Worm (Caenorhabditis elegans) whole organism, young adult: ENCODE data around the gene hot-7.

ENCODE experiments used
- B0019.2 ChIP-seq: fragments of 200-800 bp; sonication (Bioruptor generic); conservative IDR thresholded peaks from 2 replicates; pipeline ENCODE4 v1.3.6; 2022; ENCODE audit warnings: missing genetic modification reagents, missing genetic modification characterization, missing compliant biosample characterization
- B0261.1 ChIP-seq: sonication (generic microtip); optimal IDR thresholded peaks from 2 replicates; lab custom pipeline; 2016; ENCODE audit warnings: mild to moderate bottlenecking, missing genetic modification characterization, moderate library complexity, missing compliant biosample characterization
- B0336.3 ChIP-seq: fragments of 200-800 bp; sonication (Bioruptor generic); IDR thresholded peaks from 2 replicates; pipeline ENCODE4 v1.3.6; 2022; ENCODE audit warnings: missing genetic modification characterization, missing compliant biosample characterization
- C06A6.2 ChIP-seq: fragments of 200-800 bp; sonication (Bioruptor generic); conservative IDR thresholded peaks from 2 replicates; pipeline ENCODE4 v1.3.6; 2022; ENCODE audit warnings: missing genetic modification characterization, missing compliant biosample characterization
- D2030.7 ChIP-seq: fragments of 200-800 bp; sonication (Bioruptor generic); IDR thresholded peaks from 2 replicates; pipeline ENCODE4 v1.3.6; 2022; ENCODE audit warnings: missing genetic modification reagents, missing genetic modification characterization, missing compliant biosample characterization
- F33H1.4 ChIP-seq: fragments of 200-800 bp; sonication (Bioruptor generic); IDR thresholded peaks from 2 replicates; pipeline ENCODE4 v1.3.6; 2022; ENCODE audit warnings: missing genetic modification reagents, missing genetic modification characterization, missing compliant biosample characterization
- F52B5.7 ChIP-seq: sonication (generic microtip); optimal IDR thresholded peaks from 2 replicates; lab custom pipeline; 2016; ENCODE audit warnings: mild to moderate bottlenecking, missing genetic modification characterization, missing compliant biosample characterization
- Y53F4B.3 ChIP-seq: fragments of 200-800 bp; sonication (Bioruptor generic); IDR thresholded peaks from 2 replicates; pipeline ENCODE4 v1.3.6; 2022; ENCODE audit warnings: missing genetic modification reagents, missing genetic modification characterization, missing compliant biosample characterization
- Y53G8AR.9 ChIP-seq: fragments of 200-800 bp; sonication (Bioruptor generic); conservative IDR thresholded peaks from 2 replicates; pipeline ENCODE4 v1.3.6; 2022; ENCODE audit warnings: missing genetic modification reagents, missing genetic modification characterization, missing compliant biosample characterization
- Y56A3A.18 ChIP-seq: fragments of 200-800 bp; sonication (Bioruptor generic); IDR thresholded peaks from 2 replicates; pipeline ENCODE4 v1.3.6; 2022; ENCODE audit warnings: missing genetic modification reagents, missing genetic modification characterization, missing compliant biosample characterization
- Y67H2A.10 ChIP-seq: fragments of 200-800 bp; sonication (Bioruptor generic); conservative IDR thresholded peaks from 2 replicates; pipeline ENCODE4 v1.3.6; 2022; ENCODE audit warnings: missing genetic modification reagents, missing genetic modification characterization, missing compliant biosample characterization
- Y79H2A.3 ChIP-seq: fragments of 200-800 bp; sonication (Bioruptor generic); conservative IDR thresholded peaks from 2 replicates; pipeline ENCODE4 v1.3.6; 2022; ENCODE audit warnings: missing genetic modification reagents, missing genetic modification characterization, missing compliant biosample characterization
- ZK185.1 ChIP-seq: sonication (generic microtip); optimal IDR thresholded peaks from 2 replicates; lab custom pipeline; 2016; ENCODE audit warnings: mild to moderate bottlenecking, missing genetic modification characterization, missing compliant biosample characterization; ENCODE audit not compliant: poor library complexity, severe bottlenecking
- aptf-3 ChIP-seq: fragments of 200-800 bp; sonication (Bioruptor generic); IDR thresholded peaks from 2 replicates; pipeline ENCODE4 v1.3.6; 2022; ENCODE audit warnings: missing genetic modification characterization, missing compliant biosample characterization
- atf-7 ChIP-seq: sonication (generic microtip); optimal IDR thresholded peaks from 2 replicates; lab custom pipeline; 2017; ENCODE audit warnings: mild to moderate bottlenecking, missing genetic modification characterization, missing compliant biosample characterization
- athp-1 ChIP-seq: sonication (generic microtip); optimal IDR thresholded peaks from 2 replicates; lab custom pipeline; 2017; ENCODE audit warnings: mild to moderate bottlenecking, missing genetic modification characterization, missing compliant biosample characterization
- bed-1 ChIP-seq: fragments of 200-800 bp; sonication (Bioruptor generic); IDR thresholded peaks from 2 replicates; pipeline ENCODE4 v1.3.6; 2022; ENCODE audit warnings: missing genetic modification reagents, missing genetic modification characterization, missing compliant biosample characterization
- cebp-2 ChIP-seq: fragments of 200-800 bp; sonication (Bioruptor generic); IDR thresholded peaks from 2 replicates; pipeline ENCODE4 v1.3.6; 2022; ENCODE audit warnings: missing genetic modification characterization, missing compliant biosample characterization
- ceh-40 ChIP-seq: fragments of 200-800 bp; sonication (Bioruptor generic); IDR thresholded peaks from 2 replicates; pipeline ENCODE4 v1.3.6; 2022; ENCODE audit warnings: missing genetic modification characterization, missing compliant biosample characterization
- ceh-58 ChIP-seq: fragments of 200-800 bp; sonication (Bioruptor generic); IDR thresholded peaks from 2 replicates; pipeline ENCODE4 v1.3.6; 2022; ENCODE audit warnings: missing genetic modification characterization, missing compliant biosample characterization
- ceh-79 ChIP-seq: sonication (generic microtip); optimal IDR thresholded peaks from 2 replicates; lab custom pipeline; 2017; ENCODE audit warnings: mild to moderate bottlenecking, missing genetic modification characterization, missing compliant biosample characterization
- chd-7 ChIP-seq: sonication (generic microtip); optimal IDR thresholded peaks from 2 replicates; lab custom pipeline; 2016; ENCODE audit warnings: mild to moderate bottlenecking, missing genetic modification characterization, moderate library complexity, missing compliant biosample characterization
- dpl-1 ChIP-seq: fragments of 150-350 bp; optimal IDR thresholded peaks from 2 replicates; lab custom pipeline; 2014; ENCODE audit warnings: missing biosample characterization, missing genetic modification reagents, missing genetic modification characterization
- egl-18 ChIP-seq: fragments of 200-800 bp; sonication (Bioruptor generic); IDR thresholded peaks from 2 replicates; pipeline ENCODE4 v1.3.6; 2022; ENCODE audit warnings: missing genetic modification reagents, missing genetic modification characterization, missing compliant biosample characterization
- ekl-4 ChIP-seq: fragments of 200-800 bp; sonication (Bioruptor generic); IDR thresholded peaks from 2 replicates; pipeline ENCODE4 v1.3.6; 2022; ENCODE audit warnings: missing genetic modification reagents, missing genetic modification characterization, missing compliant biosample characterization
- ets-4 ChIP-seq: fragments of 200-800 bp; sonication (Bioruptor generic); optimal IDR thresholded peaks from 2 replicates; lab custom pipeline; 2018; ENCODE audit warnings: mild to moderate bottlenecking, missing genetic modification characterization, missing compliant biosample characterization
- fkh-3 ChIP-seq: sonication (generic microtip); optimal IDR thresholded peaks from 2 replicates; lab custom pipeline; 2016; ENCODE audit warnings: mild to moderate bottlenecking, missing genetic modification characterization, missing compliant biosample characterization
- hmg-1.2 ChIP-seq: fragments of 200-800 bp; sonication (Bioruptor generic); IDR thresholded peaks from 2 replicates; pipeline ENCODE4 v1.3.6; 2022; ENCODE audit warnings: missing genetic modification reagents, missing genetic modification characterization, missing compliant biosample characterization
- hmg-20 ChIP-seq: fragments of 200-800 bp; sonication (Bioruptor generic); IDR thresholded peaks from 2 replicates; pipeline ENCODE4 v1.3.6; 2022; ENCODE audit warnings: missing genetic modification reagents, missing genetic modification characterization, missing compliant biosample characterization
- hrde-1 ChIP-seq: sonication (generic microtip); optimal IDR thresholded peaks from 2 replicates; lab custom pipeline; 2016; ENCODE audit warnings: missing genetic modification characterization, mild to moderate bottlenecking, missing compliant biosample characterization, moderate library complexity, missing genotype, missing genetic modification reagents, borderline replicate concordance
- lin-26 ChIP-seq: fragments of 200-800 bp; sonication (Bioruptor generic); IDR thresholded peaks from 2 replicates; pipeline ENCODE4 v1.3.6; 2022; ENCODE audit warnings: missing genetic modification reagents, missing genetic modification characterization, missing compliant biosample characterization
- lin-35 ChIP-seq, 3 experiments: fragments of 150-350 bp in 2 of 3; sonication (generic microtip) in 1 of 3; optimal IDR thresholded peaks; 2 replicates each; lab custom pipeline; 2014 to 2018; ENCODE audit warnings: missing biosample characterization in 3 of 3, missing genetic modification characterization in 3 of 3, missing genetic modification reagents in 3 of 3
- lin-40 ChIP-seq: sonication (generic microtip); optimal IDR thresholded peaks from 2 replicates; lab custom pipeline; 2016; ENCODE audit warnings: missing genetic modification characterization, mild to moderate bottlenecking, missing compliant biosample characterization, missing genotype, missing genetic modification reagents
- lin-54 ChIP-seq: fragments of 200-800 bp; sonication (Bioruptor generic); optimal IDR thresholded peaks from 2 replicates; lab custom pipeline; 2018; ENCODE audit warnings: mild to moderate bottlenecking, missing genetic modification characterization, missing compliant biosample characterization
- madf-8 ChIP-seq: fragments of 200-800 bp; sonication (Bioruptor generic); conservative IDR thresholded peaks from 2 replicates; pipeline ENCODE4 v1.3.6; 2022; ENCODE audit warnings: missing genetic modification reagents, missing genetic modification characterization, missing compliant biosample characterization
- mcd-1 ChIP-seq: fragments of 200-800 bp; sonication (Bioruptor generic); IDR thresholded peaks from 2 replicates; pipeline ENCODE4 v1.3.6; 2022; ENCODE audit warnings: missing genetic modification reagents, missing genetic modification characterization, missing compliant biosample characterization
- nfya-1 ChIP-seq: sonication (generic microtip); optimal IDR thresholded peaks from 2 replicates; lab custom pipeline; 2017; ENCODE audit warnings: antibody characterized with exemption, missing compliant biosample characterization, missing genetic modification characterization, borderline replicate concordance; ENCODE audit not compliant: insufficient read depth
- nhr-120 ChIP-seq: fragments of 200-800 bp; sonication (Bioruptor generic); IDR thresholded peaks from 2 replicates; pipeline ENCODE4 v1.3.6; 2022; ENCODE audit warnings: missing genetic modification characterization, missing compliant biosample characterization
- rpc-1 ChIP-seq, 2 experiments: fragments of 150-350 bp in 1 of 2; sonication (generic microtip) in 1 of 2; optimal IDR thresholded peaks; 2 replicates each; lab custom pipeline; 2014 to 2018; ENCODE audit warnings: missing biosample characterization in 1 of 2, missing genetic modification characterization in 1 of 2, missing genetic modification reagents in 1 of 2, missing genotype in 1 of 2
- snpc-1.3 ChIP-seq: sonication (generic microtip); optimal IDR thresholded peaks from 2 replicates; lab custom pipeline; 2017; ENCODE audit warnings: missing genetic modification characterization, mild to moderate bottlenecking, missing compliant biosample characterization, antibody characterized with exemption, moderate library complexity, missing genotype, missing genetic modification reagents; ENCODE audit not compliant: insufficient read depth
- somi-1 ChIP-seq: fragments of 200-800 bp; sonication (Bioruptor generic); optimal IDR thresholded peaks from 2 replicates; lab custom pipeline; 2018; ENCODE audit warnings: mild to moderate bottlenecking, missing genetic modification characterization, missing compliant biosample characterization
- unc-130 ChIP-seq: sonication (generic microtip); optimal IDR thresholded peaks from 2 replicates; lab custom pipeline; 2016; ENCODE audit warnings: missing genetic modification reagents, missing genetic modification characterization, missing compliant biosample characterization
- ztf-22 ChIP-seq: fragments of 200-800 bp; sonication (Bioruptor generic); optimal IDR thresholded peaks from 2 replicates; lab custom pipeline; 2018; ENCODE audit warnings: mild to moderate bottlenecking, missing genetic modification characterization, moderate library complexity, missing compliant biosample characterization
- ztf-26 ChIP-seq: sonication (generic microtip); optimal IDR thresholded peaks from 2 replicates; lab custom pipeline; 2017; ENCODE audit warnings: missing genetic modification characterization, missing compliant biosample characterization
- ztf-28 ChIP-seq: fragments of 200-800 bp; sonication (Bioruptor generic); IDR thresholded peaks from 2 replicates; pipeline ENCODE4 v1.3.6; 2022; ENCODE audit warnings: missing genetic modification reagents, missing genetic modification characterization, missing compliant biosample characterization
- ztf-3 ChIP-seq: fragments of 200-800 bp; sonication (Bioruptor generic); optimal IDR thresholded peaks from 2 replicates; lab custom pipeline; 2018; ENCODE audit warnings: mild to moderate bottlenecking, missing genetic modification characterization, missing compliant biosample characterization
- ztf-6 ChIP-seq: fragments of 200-800 bp; sonication (Bioruptor generic); IDR thresholded peaks from 2 replicates; pipeline ENCODE4 v1.3.6; 2022; ENCODE audit warnings: missing genetic modification reagents, missing genetic modification characterization, missing compliant biosample characterization

hot-7 gene

DNA sequence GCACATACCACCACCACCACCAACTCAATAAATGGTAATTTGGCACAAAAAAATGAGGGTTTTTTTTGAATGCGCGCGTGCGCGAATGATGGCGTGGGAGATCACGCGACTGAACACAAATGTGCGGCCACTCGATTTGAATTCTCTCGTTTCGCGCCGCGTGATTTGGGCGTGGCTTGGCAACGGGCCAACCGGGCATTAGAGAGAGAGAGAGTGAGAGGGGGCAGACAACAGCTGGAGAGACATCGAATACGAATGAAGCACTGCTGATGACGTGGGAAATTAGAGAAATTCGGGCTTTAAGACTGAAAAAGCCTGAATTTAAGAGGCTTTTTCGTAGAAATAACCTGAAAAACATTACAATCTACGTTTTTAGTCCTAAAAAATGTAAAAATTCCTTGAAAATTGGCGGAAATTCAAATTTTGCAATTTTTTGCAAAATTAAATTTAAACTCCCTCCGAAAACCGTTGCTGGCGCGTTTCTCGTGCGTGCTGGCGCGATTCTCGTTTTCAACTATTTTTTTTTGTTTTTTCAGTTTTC is 40.3 kb downstream of the hot-7 start (continued):
- TF ChIP-seq ztf-28 (GFP tag; lab: Robert Waterston, UW) (peak; percentile 47; the same call in 1 of the 2 replicates), hmg-1.2 (GFP tag; lab: Robert Waterston, UW) (peak; percentile 77), rpc-1 (optimal IDR thresholded peaks at IDR 0.05; lab: Kevin White, UChicago) (no peak), rpc-1 (tag; optimal IDR thresholded peaks at IDR 0.05; lab: Kevin White, UChicago) (no peak), ceh-58 (GFP tag; lab: Robert Waterston, UW) (peak; percentile 76; the same call in 1 of the 2 replicates), B0261.1 (tag; lab: Kevin White, UChicago) (peak; percentile 31), Y56A3A.18 (peak; percentile 70), unc-130 (GFP tag; lab: Kevin White, UChicago) (peak; percentile 79), athp-1 (tag; lab: Kevin White, UChicago) (peak; percentile 85), atf-7 (tag; lab: Kevin White, UChicago) (peak; percentile 96), ztf-22 (GFP tag; lab: Kevin White, UChicago) (peak; percentile 88), fkh-3 (tag; lab: Kevin White, UChicago) (peak; percentile 56), chd-7 (tag; lab: Kevin White, UChicago) (peak; percentile 88), lin-54 (GFP tag; lab: Kevin White, UChicago) (peak; percentile 98), hrde-1 (tag; lab: Kevin White, UChicago) (peak; percentile 81), F52B5.7 (tag; lab: Kevin White, UChicago) (peak; percentile 96), cebp-2 (GFP tag; lab: Robert Waterston, UW) (0 out of 2 replicates have a peak, but pooled peaks have one; percentile 44), ceh-79 (tag; lab: Kevin White, UChicago) (peak; percentile 88), nhr-120 (GFP tag; lab: Robert Waterston, UW) (no peak), Y53F4B.3 (GFP tag; lab: Robert Waterston, UW) (no peak), egl-18 (GFP tag; lab: Robert Waterston, UW) (peak; percentile 70; the same call in 1 of the 2 replicates), Y53G8AR.9 (GFP tag; lab: Robert Waterston, UW) (peak; percentile 93), B0336.3 (GFP tag; lab: Robert Waterston, UW) (peak; percentile 99), F33H1.4 (peak; percentile 57), C06A6.2 (GFP tag; lab: Robert Waterston, UW) (peak; percentile 91), lin-26 (GFP tag; lab: Robert Waterston, UW) (peak; percentile 86), ekl-4 (peak; percentile 95), dpl-1 (GFP tag; lab: Kevin White, UChicago) (peak; percentile 92), aptf-3 (GFP tag; lab: Robert Waterston, UW) (no peak), ztf-3 (peak; percentile 91), lin-35 (GFP tag; optimal IDR thresholded peaks at IDR 0.05; lab: Kevin White, UChicago) (peak; percentile 32 to 93 (median 87)), ztf-26 (peak; percentile 95), Y79H2A.3 (peak; percentile 92), B0019.2 (peak; percentile 68), bed-1 (GFP tag; lab: Robert Waterston, UW) (peak; percentile 7; the same call in 1 of the 2 replicates), lin-40 (peak; percentile 97), snpc-1.3 (tag; lab: Kevin White, UChicago) (no peak), mcd-1 (GFP tag; lab: Robert Waterston, UW) (peak; percentile 88), D2030.7 (GFP tag; lab: Robert Waterston, UW) (peak; percentile 77), somi-1 (peak; percentile 90), madf-8 (GFP tag; lab: Robert Waterston, UW) (peak; percentile 87), ceh-40 (GFP tag; lab: Robert Waterston, UW) (peak; percentile 52; the same call in 1 of the 2 replicates), ZK185.1 (tag; lab: Kevin White, UChicago) (peak; percentile 78), Y67H2A.10 (peak; percentile 82), hmg-20 (GFP tag; lab: Robert Waterston, UW) (peak; percentile 74), ets-4 (GFP tag; lab: Kevin White, UChicago) (peak; percentile 97), nfya-1 (no peak), ztf-6 (GFP tag; lab: Robert Waterston, UW) (peak; percentile 10; the same call in 1 of the 2 replicates)
